Worm (Caenorhabditis elegans): ENCODE data around the gene C08H9.16.

DNA sequence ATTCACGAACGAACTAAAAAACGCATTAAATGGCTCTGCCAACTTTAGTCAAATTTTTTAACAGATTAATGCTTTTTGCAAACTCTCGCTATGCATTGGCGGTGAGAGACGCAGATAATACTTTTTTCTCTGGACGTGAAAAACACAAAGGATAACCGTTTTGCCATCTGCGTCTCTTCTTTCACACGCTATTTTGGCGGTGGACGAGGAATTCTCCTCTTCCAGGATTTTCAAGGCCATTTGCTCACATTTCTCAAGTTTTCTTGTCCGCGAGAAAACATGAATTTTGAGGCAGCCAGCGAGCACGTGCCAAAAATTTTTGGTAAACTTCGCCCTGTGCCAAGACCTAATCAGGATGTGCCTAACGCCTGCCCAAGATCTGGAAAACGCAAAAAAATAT is 38.4 kb downstream of the C08H9.16 start:
- TF ChIP-seq ceh-82 (tag; optimal IDR thresholded peaks at IDR 0.05): peak in 1 of 3 experiments; percentile 18
- no peak for TF ChIP-seq nhr-76 (tag; optimal IDR thresholded peaks at IDR 0.05)

Measured in whole organism, L1 larva.